Worm (Caenorhabditis elegans) whole organism, L3 larva: ENCODE measurements around the gene nhr-38.

Source experiments
- ZK546.5 ChIP-seq: sonication (generic microtip); optimal IDR thresholded peaks from 2 replicates; lab custom pipeline; 2017; ENCODE audit warnings: missing biosample characterization, missing genetic modification characterization
- ceh-16 ChIP-seq: sonication (generic microtip); optimal IDR thresholded peaks from 2 replicates; lab custom pipeline; 2017; ENCODE audit warnings: missing biosample characterization, missing genetic modification characterization
- ceh-28 ChIP-seq: fragments of 150-350 bp; optimal IDR thresholded peaks from 2 replicates; lab custom pipeline; 2014; ENCODE audit warnings: missing biosample characterization, missing genetic modification reagents, missing genetic modification characterization
- ceh-82 ChIP-seq: fragments of 150-350 bp; optimal IDR thresholded peaks from 2 replicates; lab custom pipeline; 2014; ENCODE audit warnings: missing biosample characterization, missing genetic modification characterization
- daf-12 ChIP-seq: fragments of 150-350 bp; optimal IDR thresholded peaks from 2 replicates; lab custom pipeline; 2014; ENCODE audit warnings: missing biosample characterization, missing genetic modification reagents, missing genetic modification characterization
- elt-1 ChIP-seq: fragments of 150-350 bp; optimal IDR thresholded peaks from 2 replicates; lab custom pipeline; 2014; ENCODE audit warnings: missing biosample characterization, missing genetic modification characterization
- elt-2 ChIP-seq: sonication (generic microtip); optimal IDR thresholded peaks from 2 replicates; lab custom pipeline; 2016; ENCODE audit warnings: missing genetic modification reagents, mild to moderate bottlenecking, missing genetic modification characterization, missing compliant biosample characterization
- elt-3 ChIP-seq, 3 experiments: fragments of 150-350 bp in 1 of 3; sonication (generic microtip) in 2 of 3; optimal IDR thresholded peaks; 2 replicates in 2 of 3; 4 replicates in 1 of 3; lab custom pipeline; 2014 to 2017; ENCODE audit warnings: missing biosample characterization in 3 of 3, missing genetic modification characterization in 3 of 3
- eor-1 ChIP-seq, 2 experiments: fragments of 150-350 bp; optimal IDR thresholded peaks; 2 replicates each; lab custom pipeline; 2014 to 2018; ENCODE audit warnings: missing biosample characterization in 2 of 2, missing genetic modification characterization in 2 of 2
- fkh-10 ChIP-seq: sonication (generic microtip); optimal IDR thresholded peaks from 2 replicates; lab custom pipeline; 2017; ENCODE audit warnings: missing biosample characterization, missing genetic modification reagents, missing genetic modification characterization
- fkh-2 ChIP-seq: fragments of 150-350 bp; optimal IDR thresholded peaks from 2 replicates; lab custom pipeline; 2014; ENCODE audit warnings: missing biosample characterization, missing genetic modification reagents, missing genetic modification characterization
- fos-1 ChIP-seq: fragments of 150-350 bp; optimal IDR thresholded peaks from 2 replicates; lab custom pipeline; 2014; ENCODE audit warnings: missing biosample characterization, missing genetic modification characterization
- hmg-11 ChIP-seq: sonication (generic microtip); optimal IDR thresholded peaks from 2 replicates; lab custom pipeline; 2016; ENCODE audit warnings: missing genetic modification characterization, missing compliant biosample characterization
- jun-1 ChIP-seq: fragments of 150-350 bp; optimal IDR thresholded peaks from 2 replicates; lab custom pipeline; 2014; ENCODE audit warnings: missing biosample characterization, missing genetic modification reagents, missing genetic modification characterization
- lin-39 ChIP-seq: fragments of 150-350 bp; optimal IDR thresholded peaks from 2 replicates; lab custom pipeline; 2018; ENCODE audit warnings: missing biosample characterization, missing genetic modification reagents, missing genetic modification characterization
- lsy-12 ChIP-seq: sonication (generic microtip); optimal IDR thresholded peaks from 2 replicates; lab custom pipeline; 2016; ENCODE audit warnings: mild to moderate bottlenecking, missing genetic modification characterization, missing compliant biosample characterization
- nfya-1 ChIP-seq: sonication (generic microtip); optimal IDR thresholded peaks from 2 replicates; lab custom pipeline; 2017; ENCODE audit warnings: missing genetic modification characterization, mild to moderate bottlenecking, missing compliant biosample characterization, antibody characterized with exemption, moderate library complexity; ENCODE audit not compliant: insufficient read depth
- nhr-11 ChIP-seq: fragments of 150-350 bp; optimal IDR thresholded peaks from 2 replicates; lab custom pipeline; 2014; ENCODE audit warnings: missing biosample characterization, missing genetic modification characterization
- nhr-12 ChIP-seq: fragments of 150-350 bp; optimal IDR thresholded peaks from 2 replicates; lab custom pipeline; 2014; ENCODE audit warnings: missing biosample characterization, missing genetic modification characterization
- nhr-23 ChIP-seq: fragments of 150-350 bp; optimal IDR thresholded peaks from 2 replicates; lab custom pipeline; 2014; ENCODE audit warnings: missing biosample characterization, missing genetic modification reagents, missing genetic modification characterization
- nhr-237 ChIP-seq: fragments of 150-350 bp; optimal IDR thresholded peaks from 2 replicates; lab custom pipeline; 2014; ENCODE audit warnings: missing biosample characterization, missing genetic modification characterization
- nhr-25 ChIP-seq: sonication (generic microtip); optimal IDR thresholded peaks from 2 replicates; lab custom pipeline; 2017; ENCODE audit warnings: missing biosample characterization, missing genetic modification characterization
- nhr-28 ChIP-seq: fragments of 150-350 bp; optimal IDR thresholded peaks from 2 replicates; lab custom pipeline; 2014; ENCODE audit warnings: missing biosample characterization, missing genetic modification characterization
- nhr-43 ChIP-seq: sonication (generic microtip); optimal IDR thresholded peaks from 2 replicates; lab custom pipeline; 2016; ENCODE audit warnings: mild to moderate bottlenecking, missing genetic modification characterization, missing compliant biosample characterization; ENCODE audit not compliant: poor library complexity, severe bottlenecking
- nhr-67 ChIP-seq: fragments of 150-350 bp; optimal IDR thresholded peaks from 2 replicates; lab custom pipeline; 2014; ENCODE audit warnings: missing biosample characterization, missing genetic modification characterization
- nhr-77 ChIP-seq: fragments of 150-350 bp; optimal IDR thresholded peaks from 2 replicates; lab custom pipeline; 2014; ENCODE audit warnings: missing biosample characterization, missing genetic modification characterization
- pha-4 ChIP-seq: fragments of 150-350 bp; optimal IDR thresholded peaks from 2 replicates; lab custom pipeline; 2014; ENCODE audit warnings: missing biosample characterization, missing genetic modification reagents, missing genetic modification characterization
- pqm-1 ChIP-seq: fragments of 150-350 bp; optimal IDR thresholded peaks from 2 replicates; lab custom pipeline; 2017; ENCODE audit warnings: missing biosample characterization, missing genetic modification characterization, inconsistent platforms
- skn-1 ChIP-seq: fragments of 150-350 bp; optimal IDR thresholded peaks from 2 replicates; lab custom pipeline; 2014; ENCODE audit warnings: missing biosample characterization, missing genetic modification characterization
- tbx-2 ChIP-seq: sonication (generic microtip); optimal IDR thresholded peaks from 2 replicates; lab custom pipeline; 2016; ENCODE audit warnings: mild to moderate bottlenecking, missing genetic modification characterization, missing compliant biosample characterization
- unc-39 ChIP-seq: sonication (generic microtip); optimal IDR thresholded peaks from 4 replicates; lab custom pipeline; 2017; ENCODE audit warnings: missing biosample characterization, missing genetic modification characterization
- unc-62 ChIP-seq: fragments of 150-350 bp; sonication (generic microtip); optimal IDR thresholded peaks from 4 replicates; lab custom pipeline; 2014; ENCODE audit warnings: missing biosample characterization, missing genetic modification reagents, missing genetic modification characterization
- zag-1 ChIP-seq: fragments of 150-350 bp; optimal IDR thresholded peaks from 2 replicates; lab custom pipeline; 2014; ENCODE audit warnings: missing biosample characterization, missing genetic modification characterization
- ztf-11 ChIP-seq: fragments of 150-350 bp; optimal IDR thresholded peaks from 2 replicates; lab custom pipeline; 2014; ENCODE audit warnings: missing biosample characterization, missing genetic modification characterization
- ztf-4 ChIP-seq: fragments of 150-350 bp; optimal IDR thresholded peaks from 2 replicates; lab custom pipeline; 2014; ENCODE audit warnings: missing biosample characterization, missing genetic modification characterization

The nhr-38 gene

DNA sequence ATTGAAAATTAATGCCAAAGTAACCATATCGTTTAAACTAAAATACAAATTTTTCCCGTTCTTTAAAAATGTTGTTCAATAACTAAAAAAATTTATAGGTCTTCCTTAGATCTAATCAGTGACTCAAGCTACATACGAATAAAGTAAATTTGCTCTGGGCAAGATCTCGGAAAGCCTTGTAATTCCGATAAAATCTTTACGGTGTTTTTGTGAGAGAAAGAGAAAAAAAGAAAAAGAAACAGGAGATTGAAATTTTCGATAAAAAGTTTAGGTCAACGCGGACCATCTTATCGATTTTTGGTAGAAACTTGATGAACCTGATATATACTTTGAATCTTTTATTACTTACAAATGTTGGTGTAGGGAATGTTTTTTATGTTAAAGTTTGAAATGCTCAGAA is 13.2 kb downstream of the nhr-38 start:
- TF ChIP-seq unc-39 (tag; lab: Kevin White, UChicago) (no peak), ztf-4 (no peak), jun-1 (tag; lab: Kevin White, UChicago) (no peak), lsy-12 (tag; lab: Kevin White, UChicago) (no peak), ceh-16 (tag; lab: Kevin White, UChicago) (no peak), nhr-12 (tag; lab: Kevin White, UChicago) (no peak), eor-1 (tag; optimal IDR thresholded peaks at IDR 0.05; lab: Kevin White, UChicago) (no peak), ceh-28 (peak; percentile 26), elt-1 (tag; lab: Kevin White, UChicago) (peak; percentile 92), nhr-43 (tag; lab: Kevin White, UChicago) (no peak), elt-3 (tag; optimal IDR thresholded peaks at IDR 0.05; lab: Kevin White, UChicago) (no peak), nhr-23 (tag; lab: Kevin White, UChicago) (peak; percentile 75), elt-2 (no peak), nhr-67 (tag; lab: Kevin White, UChicago) (no peak), fkh-10 (GFP tag; lab: Kevin White, UChicago) (no peak), ceh-82 (no peak), zag-1 (tag; lab: Kevin White, UChicago) (no peak), fkh-2 (tag; lab: Kevin White, UChicago) (no peak), pha-4 (tag; lab: Kevin White, UChicago) (no peak), fos-1 (tag; lab: Kevin White, UChicago) (no peak), pqm-1 (tag; lab: Kevin White, UChicago) (no peak), daf-12 (tag; lab: Kevin White, UChicago) (no peak)

DNA sequence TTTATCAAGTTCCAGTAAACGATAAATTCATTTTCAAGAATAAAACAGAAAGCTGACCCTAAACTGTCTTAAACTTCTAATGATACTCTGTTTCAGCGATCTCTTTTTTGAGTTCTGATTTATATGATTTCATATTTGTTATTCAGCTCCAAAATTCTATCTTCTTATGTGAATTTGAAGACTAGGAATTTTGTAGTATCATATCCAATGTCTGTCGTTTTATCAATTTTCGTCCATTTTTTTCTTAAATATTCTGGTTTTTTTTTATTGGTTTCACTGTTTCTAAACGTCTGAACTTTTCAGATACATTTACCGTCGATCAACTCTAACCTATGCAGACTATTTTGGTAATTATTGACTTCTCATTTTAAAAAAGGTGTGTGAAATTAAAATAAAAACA is 15.0 kb downstream of the nhr-38 start, which contains the start of the genes nhr-138 and C28D4.18:
TSS of gene nhr-138 (plus strand) at position 304 of the 400 bp plus-strand sequence.
TSS of gene C28D4.18 (plus strand) at position 333 of the 400 bp plus-strand sequence.
- no peak for TF ChIP-seq zag-1 (tag; lab: Kevin White, UChicago)
- TF ChIP-seq eor-1 (tag; optimal IDR thresholded peaks at IDR 0.05; lab: Kevin White, UChicago), result no peak
- TF ChIP-seq tbx-2, result no peak
- no peak for TF ChIP-seq nhr-11 (tag; lab: Kevin White, UChicago)

DNA sequence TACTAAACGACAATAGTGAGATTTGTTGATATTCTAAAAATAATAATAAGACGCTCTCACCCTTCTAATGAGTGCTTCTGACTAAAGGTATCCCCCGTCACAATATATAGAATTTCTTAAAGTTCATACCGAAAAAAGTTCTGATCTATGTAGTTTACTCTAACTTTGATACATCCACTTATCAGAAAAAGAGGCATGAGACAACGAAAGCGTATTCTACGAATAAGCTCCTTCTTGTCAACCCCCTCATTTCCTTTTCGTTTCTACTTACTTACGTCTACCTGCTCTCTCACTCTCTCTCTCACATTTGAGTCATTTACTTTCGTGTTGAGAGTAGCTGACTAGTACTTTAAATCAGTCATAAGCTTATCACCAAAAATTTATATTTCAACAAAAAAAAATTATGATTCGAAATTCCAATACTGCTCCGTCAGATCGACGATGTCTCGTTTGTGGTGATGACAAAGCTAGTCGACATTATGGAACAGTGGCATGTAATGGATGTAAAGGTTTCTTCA is 15.5 kb downstream of the nhr-38 start:
- TF ChIP-seq nhr-28 (tag; lab: Kevin White, UChicago) (no peak), nhr-11 (tag; lab: Kevin White, UChicago) (peak; percentile 66)

DNA sequence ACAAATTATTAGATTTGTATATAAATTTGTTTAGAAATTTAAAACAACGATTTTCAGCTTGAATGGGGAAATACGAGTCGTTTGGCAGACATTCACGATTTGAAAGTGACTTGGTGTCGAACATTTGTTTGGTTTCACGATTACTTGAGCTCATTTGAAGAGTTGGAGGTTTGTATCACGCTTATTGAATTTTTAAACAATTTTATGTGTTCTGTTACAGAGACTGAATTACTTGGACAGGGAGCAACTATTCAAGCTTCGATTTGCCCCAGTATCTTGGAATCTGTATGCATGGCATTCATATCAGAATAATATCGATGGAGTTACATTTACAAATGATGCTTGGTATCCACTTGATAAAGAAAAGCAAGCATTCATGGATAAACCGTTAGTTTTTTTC is 17.2 kb downstream of the nhr-38 start:
- TF ChIP-seq elt-2 (no peak), ZK546.5 (tag; lab: Kevin White, UChicago) (no peak), fos-1 (tag; lab: Kevin White, UChicago) (no peak), ztf-11 (no peak), tbx-2 (no peak), skn-1 (tag; lab: Kevin White, UChicago) (no peak), ceh-82 (no peak), nhr-11 (tag; lab: Kevin White, UChicago) (no peak), eor-1 (tag; optimal IDR thresholded peaks at IDR 0.05; lab: Kevin White, UChicago) (no peak), unc-62 (GFP tag; lab: Kevin White, UChicago) (no peak), nhr-77 (tag; lab: Kevin White, UChicago) (no peak), nfya-1 (tag; lab: Kevin White, UChicago) (no peak), ceh-16 (tag; lab: Kevin White, UChicago) (no peak), nhr-23 (tag; lab: Kevin White, UChicago) (no peak), nhr-237 (tag; lab: Kevin White, UChicago) (no peak)
- TF ChIP-seq, all 47 proteins: peak for 0

DNA sequence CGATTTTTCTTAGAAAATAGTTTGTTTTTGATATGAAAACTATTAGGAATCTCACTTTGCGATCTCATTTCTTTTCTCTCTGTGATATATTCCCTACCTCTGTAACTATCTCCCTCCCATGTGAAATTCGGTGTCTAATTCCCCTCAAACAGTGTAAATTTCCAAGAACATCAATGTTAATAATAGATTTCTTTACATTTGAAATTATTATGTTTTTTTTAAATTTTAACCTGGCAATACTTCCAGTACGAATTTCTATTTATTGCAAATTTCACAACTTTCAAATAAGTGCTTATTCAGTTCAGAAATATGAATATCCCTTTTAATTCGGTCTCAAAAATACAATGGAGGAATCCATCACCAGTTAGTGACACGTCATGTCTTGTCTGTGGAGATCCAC is 18.4 kb downstream of the nhr-38 start, which contains the start of gene nhr-100:
TSS of gene nhr-100 (plus strand) at position 301 of the 400 bp plus-strand sequence.
- no peak for TF ChIP-seq ztf-4
- TF ChIP-seq ZK546.5 (tag; lab: Kevin White, UChicago), result no peak
- TF ChIP-seq nhr-28 (tag; lab: Kevin White, UChicago), result no peak
- no peak for TF ChIP-seq nhr-77 (tag; lab: Kevin White, UChicago)
- TF ChIP-seq pha-4 (tag; lab: Kevin White, UChicago), result no peak
- no peak for TF ChIP-seq jun-1 (tag; lab: Kevin White, UChicago)
- TF ChIP-seq hmg-11 (tag; lab: Kevin White, UChicago), result no peak
- TF ChIP-seq fos-1 (tag; lab: Kevin White, UChicago), result no peak
- TF ChIP-seq lin-39, result no peak
- TF ChIP-seq nhr-23 (tag; lab: Kevin White, UChicago), result no peak
- TF ChIP-seq eor-1 (tag; optimal IDR thresholded peaks at IDR 0.05; lab: Kevin White, UChicago), result no peak
- no peak for TF ChIP-seq ceh-82
- TF ChIP-seq unc-39 (tag; lab: Kevin White, UChicago), result no peak
- TF ChIP-seq lsy-12 (tag; lab: Kevin White, UChicago), result no peak
- TF ChIP-seq elt-2, result no peak
- no peak for TF ChIP-seq nhr-25 (tag; lab: Kevin White, UChicago)
- TF ChIP-seq elt-3 (tag; optimal IDR thresholded peaks at IDR 0.05; lab: Kevin White, UChicago), result no peak
- TF ChIP-seq skn-1 (tag; lab: Kevin White, UChicago), result no peak
- no peak for TF ChIP-seq unc-62 (GFP tag; lab: Kevin White, UChicago)
- no peak for TF ChIP-seq ztf-11
